Worm (Caenorhabditis elegans): ENCODE measurements around the gene algn-1.

Gene algn-1

ce11 chrIII:6420995-6421404 is 38.9 kb upstream of the algn-1 start (continued):
- TF ChIP-seq pqm-1 (tag; optimal IDR thresholded peaks at IDR 0.05) (no peak), hlh-17 (GFP tag; optimal IDR thresholded peaks at IDR 0.05; ENCODE audit: borderline replicate concordance) (no peak), nhr-85 (tag) (peak; percentile 99), grh-1 (GFP tag; IDR thresholded peaks at IDR 0.05) (peak; percentile 92), lir-3 (tag; optimal IDR thresholded peaks at IDR 0.05; ENCODE audit: poor library complexity) (peak; percentile 76), sup-37 (GFP tag; optimal IDR thresholded peaks at IDR 0.05) (peak; percentile 77), C34B4.2 (tag; optimal IDR thresholded peaks at IDR 0.05) (peak; percentile 53), fos-1 (tag; optimal IDR thresholded peaks at IDR 0.05) (peak; percentile 60), vab-15 (tag; optimal IDR thresholded peaks at IDR 0.05) (peak; percentile 24), C04F5.9 (tag; optimal IDR thresholded peaks at IDR 0.05) (peak; percentile 76), ces-1 (GFP tag; optimal IDR thresholded peaks at IDR 0.05) (no peak), ceh-88 (GFP tag; IDR thresholded peaks at IDR 0.05) (peak; percentile 80), alr-1 (tag; optimal IDR thresholded peaks at IDR 0.05; ENCODE audit: borderline replicate concordance) (no peak), ceh-63 (GFP tag; optimal IDR thresholded peaks at IDR 0.05) (no peak), C16A3.4 (tag; optimal IDR thresholded peaks at IDR 0.05) (no peak), rnt-1 (tag; optimal IDR thresholded peaks at IDR 0.05) (peak; percentile 92), nhr-28 (tag; optimal IDR thresholded peaks at IDR 0.05) (no peak), swsn-7 (tag; optimal IDR thresholded peaks at IDR 0.05) (peak; percentile 96), lsy-2 (tag; optimal IDR thresholded peaks at IDR 0.05) (peak; percentile 81 to 88), ceh-8 (GFP tag; optimal IDR thresholded peaks at IDR 0.05) (peak; percentile 52), mef-2 (tag; optimal IDR thresholded peaks at IDR 0.05) (peak; percentile 69), fkh-10 (GFP tag; optimal IDR thresholded peaks at IDR 0.05) (peak; percentile 54), ceh-90 (tag; optimal IDR thresholded peaks at IDR 0.05) (no peak), ama-1 (optimal IDR thresholded peaks at IDR 0.05) (no peak), xbp-1 (tag; optimal IDR thresholded peaks at IDR 0.05) (peak; percentile 91), lin-39 (tag; optimal IDR thresholded peaks at IDR 0.05) (peak; percentile 67), snu-23 (GFP tag; optimal IDR thresholded peaks at IDR 0.05) (peak; percentile 95), mep-1 (tag; optimal IDR thresholded peaks at IDR 0.05) (peak; percentile 78), ztf-4 (tag; optimal IDR thresholded peaks at IDR 0.05) (peak; percentile 89), nhr-71 (tag; optimal IDR thresholded peaks at IDR 0.05) (peak; percentile 99), zip-4 (GFP tag; optimal IDR thresholded peaks at IDR 0.05) (peak; percentile 77), unc-98 (GFP tag; IDR thresholded peaks at IDR 0.05) (peak; percentile 85), F16B12.6 (tag; optimal IDR thresholded peaks at IDR 0.05) (peak; percentile 31), nhr-11 (tag; optimal IDR thresholded peaks at IDR 0.05) (peak; percentile 85), unc-62 (GFP tag; optimal IDR thresholded peaks at IDR 0.05) (no peak), fkh-8 (tag; optimal IDR thresholded peaks at IDR 0.05) (peak; percentile 92), nhr-12 (tag; optimal IDR thresholded peaks at IDR 0.05) (no peak), mab-9 (GFP tag; IDR thresholded peaks at IDR 0.05) (peak; percentile 91), lin-35 (GFP tag; optimal IDR thresholded peaks at IDR 0.05) (peak; percentile 76 to 81), elt-2 (tag; optimal IDR thresholded peaks at IDR 0.05) (peak; percentile 95), nhr-90 (tag; optimal IDR thresholded peaks at IDR 0.05; ENCODE audit: poor library complexity) (peak; percentile 98), lin-13 (GFP tag; optimal IDR thresholded peaks at IDR 0.05) (peak; percentile 63), skn-1 (tag; optimal IDR thresholded peaks at IDR 0.05) (peak; percentile 83), nhr-237 (tag; optimal IDR thresholded peaks at IDR 0.05) (peak; percentile 22), Y116A8C.19 (tag; optimal IDR thresholded peaks at IDR 0.05; ENCODE audit: borderline replicate concordance) (no peak), hlh-4 (tag; optimal IDR thresholded peaks at IDR 0.05) (peak; percentile 23), unc-86 (tag; optimal IDR thresholded peaks at IDR 0.05) (peak; percentile 93)

Data from whole organism, L1 larva.